Worm (Caenorhabditis elegans) whole organism, L2 larva: ENCODE measurements around the gene F22E5.20.
A peak's percentile ranks its signal among the peaks of the same experiment; 100 is the strongest.

Experiments
- C34F6.9 ChIP-seq: fragments of 150-350 bp; optimal IDR thresholded peaks from 2 replicates; lab custom pipeline; 2014; ENCODE audit warnings: missing biosample characterization, missing genetic modification characterization
- F13H6.1 ChIP-seq: sonication (generic microtip); optimal IDR thresholded peaks from 2 replicates; lab custom pipeline; 2016; ENCODE audit warnings: missing genetic modification characterization, missing compliant biosample characterization
- ZK546.5 ChIP-seq: sonication (generic microtip); optimal IDR thresholded peaks from 2 replicates; lab custom pipeline; 2017; ENCODE audit warnings: missing biosample characterization, missing genetic modification characterization
- aly-2 ChIP-seq: fragments of 150-350 bp; optimal IDR thresholded peaks from 2 replicates; lab custom pipeline; 2014; ENCODE audit warnings: missing biosample characterization, missing genetic modification characterization
- ama-1 ChIP-seq: fragments of 150-350 bp; optimal IDR thresholded peaks from 2 replicates; lab custom pipeline; 2018; ENCODE audit warnings: inconsistent platforms
- ceh-16 ChIP-seq: fragments of 150-350 bp; optimal IDR thresholded peaks from 2 replicates; lab custom pipeline; 2014; ENCODE audit warnings: missing biosample characterization, missing genetic modification characterization
- ceh-82 ChIP-seq: fragments of 150-350 bp; optimal IDR thresholded peaks from 2 replicates; lab custom pipeline; 2014; ENCODE audit warnings: missing biosample characterization, missing genetic modification characterization
- crh-2 ChIP-seq: sonication (generic microtip); optimal IDR thresholded peaks from 2 replicates; lab custom pipeline; 2017; ENCODE audit warnings: missing biosample characterization, missing genetic modification characterization
- egl-27 ChIP-seq: sonication (generic microtip); optimal IDR thresholded peaks from 3 replicates; lab custom pipeline; 2017; ENCODE audit warnings: missing biosample characterization, missing genetic modification reagents, missing genetic modification characterization
- elt-1 ChIP-seq: fragments of 150-350 bp; optimal IDR thresholded peaks from 2 replicates; lab custom pipeline; 2014; ENCODE audit warnings: missing biosample characterization, missing genetic modification characterization
- fos-1 ChIP-seq: fragments of 150-350 bp; optimal IDR thresholded peaks from 2 replicates; lab custom pipeline; 2014; ENCODE audit warnings: missing biosample characterization, missing genetic modification characterization
- lin-13 ChIP-seq: fragments of 150-350 bp; optimal IDR thresholded peaks from 2 replicates; lab custom pipeline; 2014; ENCODE audit warnings: missing biosample characterization, missing genetic modification reagents, missing genetic modification characterization
- lin-39 ChIP-seq: fragments of 150-350 bp; optimal IDR thresholded peaks from 2 replicates; lab custom pipeline; 2014; ENCODE audit warnings: missing biosample characterization, missing genetic modification reagents, missing genetic modification characterization
- lsy-2 ChIP-seq, 2 experiments: fragments of 150-350 bp in 1 of 2; sonication (generic microtip) in 1 of 2; optimal IDR thresholded peaks; 2 replicates each; lab custom pipeline; 2014 to 2017; ENCODE audit warnings: missing biosample characterization in 2 of 2, missing genetic modification characterization in 2 of 2
- mab-5 ChIP-seq: fragments of 150-350 bp; optimal IDR thresholded peaks from 2 replicates; lab custom pipeline; 2014; ENCODE audit warnings: missing biosample characterization, missing genetic modification characterization
- nhr-10 ChIP-seq: sonication (generic microtip); optimal IDR thresholded peaks from 2 replicates; lab custom pipeline; 2017; ENCODE audit warnings: missing biosample characterization, missing genetic modification characterization
- nhr-11 ChIP-seq: fragments of 150-350 bp; optimal IDR thresholded peaks from 2 replicates; lab custom pipeline; 2014; ENCODE audit warnings: missing biosample characterization, missing genetic modification characterization
- nhr-12 ChIP-seq: fragments of 150-350 bp; optimal IDR thresholded peaks from 2 replicates; lab custom pipeline; 2014; ENCODE audit warnings: missing biosample characterization, missing genetic modification characterization
- nhr-129 ChIP-seq: fragments of 150-350 bp; optimal IDR thresholded peaks from 2 replicates; lab custom pipeline; 2014; ENCODE audit warnings: missing biosample characterization, missing genetic modification characterization
- nhr-21 ChIP-seq: fragments of 150-350 bp; optimal IDR thresholded peaks from 2 replicates; lab custom pipeline; 2014; ENCODE audit warnings: missing biosample characterization, missing genetic modification characterization
- nhr-23 ChIP-seq: fragments of 150-350 bp; optimal IDR thresholded peaks from 2 replicates; lab custom pipeline; 2014; ENCODE audit warnings: missing biosample characterization, missing genetic modification reagents, missing genetic modification characterization
- nhr-25 ChIP-seq: fragments of 150-350 bp; sonication (generic microtip); optimal IDR thresholded peaks from 3 replicates; lab custom pipeline; 2014; ENCODE audit warnings: missing biosample characterization, missing genetic modification characterization
- nhr-6 ChIP-seq: fragments of 150-350 bp; optimal IDR thresholded peaks from 2 replicates; lab custom pipeline; 2014; ENCODE audit warnings: missing biosample characterization, missing genetic modification characterization
- nhr-77 ChIP-seq: fragments of 150-350 bp; optimal IDR thresholded peaks from 2 replicates; lab custom pipeline; 2014; ENCODE audit warnings: missing biosample characterization, missing genetic modification characterization
- peb-1 ChIP-seq: fragments of 150-350 bp; optimal IDR thresholded peaks from 2 replicates; lab custom pipeline; 2014; ENCODE audit warnings: missing biosample characterization, missing genetic modification characterization
- sma-9 ChIP-seq, 2 experiments: fragments of 150-350 bp in 1 of 2; sonication (generic microtip) in 1 of 2; optimal IDR thresholded peaks; 2 replicates each; lab custom pipeline; 2014 to 2016; ENCODE audit warnings: missing genetic modification characterization in 2 of 2, mild to moderate bottlenecking in 1 of 2, missing biosample characterization in 1 of 2, missing compliant biosample characterization in 1 of 2, missing genetic modification reagents in 1 of 2, moderate library complexity in 1 of 2
- unc-39 ChIP-seq: fragments of 150-350 bp; optimal IDR thresholded peaks from 2 replicates; lab custom pipeline; 2014; ENCODE audit warnings: missing biosample characterization, missing genetic modification characterization
- unc-55 ChIP-seq: fragments of 150-350 bp; sonication (generic microtip); optimal IDR thresholded peaks from 3 replicates; lab custom pipeline; 2014; ENCODE audit warnings: missing biosample characterization, missing genetic modification reagents, missing genetic modification characterization
- ztf-11 ChIP-seq: sonication (generic microtip); optimal IDR thresholded peaks from 2 replicates; lab custom pipeline; 2017; ENCODE audit warnings: missing biosample characterization, missing genetic modification characterization
- ztf-4 ChIP-seq: fragments of 150-350 bp; optimal IDR thresholded peaks from 2 replicates; lab custom pipeline; 2014; ENCODE audit warnings: missing biosample characterization, missing genetic modification characterization

The F22E5.20 gene

ce11 chrII:2707872-2708271 lies 34.4 kb upstream of the F22E5.20 start, which contains the start of gene Y47G7B.2:
Gene Y47G7B.2, minus strand, starts transcription at chrII:2708014.
- TF ChIP-seq nhr-77 (no peak), sma-9 (GFP tag; optimal IDR thresholded peaks at IDR 0.05; lab: Kevin White, UChicago) (peak; percentile 37), sma-9 (tag; optimal IDR thresholded peaks at IDR 0.05; lab: Kevin White, UChicago) (no peak), nhr-129 (tag; lab: Kevin White, UChicago) (peak; percentile 45), C34F6.9 (tag; lab: Kevin White, UChicago) (peak; percentile 13), unc-55 (GFP tag; lab: Kevin White, UChicago) (peak; percentile 48), nhr-23 (tag; lab: Kevin White, UChicago) (no peak), ztf-11 (tag; lab: Kevin White, UChicago) (no peak), nhr-21 (tag; lab: Kevin White, UChicago) (no peak), aly-2 (tag; lab: Kevin White, UChicago) (no peak), elt-1 (no peak), fos-1 (tag; lab: Kevin White, UChicago) (no peak)

DNA sequence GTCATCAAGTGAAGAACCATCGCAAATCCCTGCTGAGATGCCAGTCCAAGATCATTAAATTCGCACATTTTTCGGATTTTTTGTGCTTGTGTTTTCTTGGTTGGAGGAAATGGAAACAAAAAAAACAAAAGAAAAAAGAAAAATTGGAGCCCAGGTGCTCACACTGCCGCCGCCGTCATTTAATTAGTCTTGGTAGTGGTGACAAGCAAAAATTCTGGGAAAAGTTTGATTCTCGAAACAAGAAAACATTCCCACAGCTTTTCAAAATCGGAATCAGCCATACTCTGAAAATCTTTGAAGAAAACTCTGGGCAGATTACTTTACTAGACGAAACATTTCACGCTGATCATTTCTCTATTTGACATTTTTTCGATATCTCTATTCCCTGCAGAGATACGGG lies 31.8 kb upstream of the F22E5.20 start, which contains the start of gene srh-128:
srh-128 (minus strand) TSS at position 101 of the 400 bp plus-strand sequence.
- TF ChIP-seq nhr-11 (tag; lab: Kevin White, UChicago) (no peak), crh-2 (tag; lab: Kevin White, UChicago) (no peak), unc-39 (tag; lab: Kevin White, UChicago) (no peak), ZK546.5 (tag; lab: Kevin White, UChicago) (no peak), nhr-6 (tag; lab: Kevin White, UChicago) (no peak), lin-39 (tag; lab: Kevin White, UChicago) (no peak)
- TF ChIP-seq, all 48 proteins: peak for 0

DNA sequence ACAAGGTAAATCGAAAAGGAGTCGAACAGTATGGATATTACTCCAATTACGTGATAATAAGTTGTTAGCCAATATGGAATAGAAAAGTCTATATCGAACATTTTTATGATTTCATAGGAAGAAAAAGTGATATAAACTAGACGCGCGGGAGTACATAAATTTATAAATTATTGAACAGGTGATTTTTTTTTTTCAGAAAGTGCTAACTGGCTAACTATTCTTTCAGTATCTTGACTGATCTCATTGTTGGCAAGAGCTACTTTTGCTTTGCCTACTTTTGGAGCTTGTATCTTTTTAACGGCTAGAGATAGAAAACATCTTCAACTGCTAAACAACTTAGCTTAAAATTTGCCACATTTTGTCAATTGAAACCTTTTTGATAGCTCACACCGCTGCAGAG lies 29.3 kb upstream of the F22E5.20 start, which contains the start of gene sri-60:
sri-60 (minus strand) TSS at position 101 of the 400 bp plus-strand sequence.
- TF ChIP-seq ztf-11 (tag; lab: Kevin White, UChicago): no peak

DNA sequence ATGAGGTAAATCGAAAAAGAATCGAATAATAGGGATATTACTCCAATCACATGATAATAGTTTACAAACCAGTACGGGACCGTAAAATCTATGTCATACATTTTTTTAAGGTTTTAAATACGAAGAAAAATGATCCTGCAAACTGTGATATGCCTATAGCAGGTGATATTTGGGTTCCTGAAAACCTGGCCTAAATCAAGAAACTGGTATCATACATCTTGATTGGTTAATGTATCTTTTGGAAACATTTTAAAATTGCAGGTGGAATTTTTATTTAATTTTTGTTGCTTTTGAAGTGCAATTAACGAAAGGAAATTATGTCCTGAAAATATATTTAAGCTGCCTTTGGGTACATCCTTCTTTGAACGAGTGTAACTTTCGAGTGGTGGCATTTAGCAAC lies 26.8 kb upstream of the F22E5.20 start, which contains the start of gene sri-61:
sri-61 (minus strand) TSS at position 101 of the 400 bp plus-strand sequence.
- TF ChIP-seq nhr-12: no peak

DNA sequence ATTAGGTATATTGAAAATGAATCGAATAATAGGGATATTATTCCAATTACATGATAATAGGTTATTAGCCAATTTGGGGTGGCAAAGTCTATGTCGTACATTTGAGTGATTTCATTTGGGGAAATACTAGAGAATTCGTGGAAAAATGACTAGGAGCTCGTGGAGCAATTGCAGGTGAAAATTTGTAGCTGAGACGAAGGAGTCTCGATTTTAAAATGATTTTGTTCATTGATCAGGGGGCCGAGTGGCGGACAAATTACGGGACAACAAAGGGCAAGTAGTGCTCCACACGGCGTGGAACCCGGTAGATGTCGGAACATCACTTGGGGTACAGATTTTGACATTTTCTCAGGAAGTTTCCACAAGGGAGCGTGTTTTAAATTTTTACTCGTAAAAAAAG lies 24.9 kb upstream of the F22E5.20 start, which contains the start of gene sri-62:
sri-62 (minus strand) TSS at position 101 of the 400 bp plus-strand sequence.
- TF ChIP-seq lin-13 (no peak), nhr-77 (no peak), mab-5 (tag; lab: Kevin White, UChicago) (no peak), ztf-4 (tag; lab: Kevin White, UChicago) (no peak), nhr-10 (tag; lab: Kevin White, UChicago) (no peak), peb-1 (no peak), ceh-16 (tag; lab: Kevin White, UChicago) (no peak), egl-27 (no peak)

- no peak for TF ChIP-seq nhr-21 (tag; lab: Kevin White, UChicago)
- peak; percentile 22 for TF ChIP-seq F13H6.1 (tag; lab: Kevin White, UChicago)
Measured at ce11 chrII:2695079-2695478, 21.6 kb upstream of the F22E5.20 start.

ce11 chrII:2692476-2692875 lies 19.0 kb upstream of the F22E5.20 start, which contains the start of gene set-11:
Gene set-11, minus strand, starts transcription at chrII:2692576.
- TF ChIP-seq nhr-25 (tag; lab: Kevin White, UChicago) (no peak), ceh-82 (tag; lab: Kevin White, UChicago) (no peak), nhr-11 (tag; lab: Kevin White, UChicago) (no peak), crh-2 (tag; lab: Kevin White, UChicago) (no peak), lsy-2 (tag; optimal IDR thresholded peaks at IDR 0.05; lab: Kevin White, UChicago) (no peak), elt-1 (no peak), ama-1 (lab: Kevin White, UChicago) (no peak), ZK546.5 (tag; lab: Kevin White, UChicago) (no peak), lin-39 (tag; lab: Kevin White, UChicago) (no peak)
